Fruit fly (Drosophila melanogaster) whole organism, adult: ENCODE measurements around the gene CG14331.

ENCODE experiments used
- CG12768 ChIP-seq: fragments of 200-800 bp; sonication (Bioruptor generic); optimal IDR thresholded peaks from 2 replicates; lab custom pipeline; 2017; ENCODE audit warnings: missing biosample characterization, missing genetic modification characterization, mild to moderate bottlenecking, moderate library complexity, missing genetic modification reagents
- kay ChIP-seq: fragments of 200-800 bp; sonication (Bioruptor generic); peaks from one replicate; lab custom pipeline; 2016; ENCODE audit warnings: missing biosample characterization, missing genetic modification characterization, borderline replicate concordance
- tj ChIP-seq: fragments of 200-800 bp; sonication (Bioruptor generic); optimal IDR thresholded peaks from 3 replicates; lab custom pipeline; 2017; ENCODE audit warnings: missing biosample characterization, mild to moderate bottlenecking, missing genetic modification characterization, moderate library complexity

- no peak for TF ChIP-seq tj (GFP tag; lab: Kevin White, UChicago)
- TF ChIP-seq kay (GFP tag; lab: Kevin White, UChicago) = no peak
- TF ChIP-seq CG12768 (GFP tag; lab: Kevin White, UChicago) = no peak
Observed at dm6 chr3R:17405009-17405408, 35.5 kb downstream of the CG14331 start, which contains the start of gene CG42823.
